Worm (Caenorhabditis elegans) whole organism, L4 larva: ENCODE measurements around the gene Y57A10A.8.

ENCODE experiments used
- F49E8.2 ChIP-seq: sonication (generic microtip); optimal IDR thresholded peaks from 2 replicates; lab custom pipeline; 2016; ENCODE audit warnings: missing compliant biosample characterization, mild to moderate bottlenecking, missing genetic modification characterization, borderline replicate concordance
- R02D3.7 ChIP-seq: fragments of 150-350 bp; sonication (generic microtip); optimal IDR thresholded peaks from 3 replicates; lab custom pipeline; 2014; ENCODE audit warnings: missing biosample characterization, missing genetic modification characterization
- T20F7.1 ChIP-seq: fragments of 200-800 bp; sonication (Bioruptor generic); optimal IDR thresholded peaks from 2 replicates; lab custom pipeline; 2018; ENCODE audit warnings: mild to moderate bottlenecking, missing genetic modification characterization, missing compliant biosample characterization
- T26A8.4 ChIP-seq: fragments of 200-800 bp; sonication (Bioruptor generic); IDR thresholded peaks from 2 replicates; pipeline ENCODE4 v1.3.6; 2022; ENCODE audit warnings: missing genetic modification characterization, missing compliant biosample characterization
- Y105C5A.15 ChIP-seq: fragments of 200-800 bp; sonication (Bioruptor generic); IDR thresholded peaks from 2 replicates; pipeline ENCODE4 v1.3.6; 2022; ENCODE audit warnings: missing genetic modification characterization, missing compliant biosample characterization
- Y48G9A.11 ChIP-seq: fragments of 200-800 bp; sonication (Bioruptor generic); IDR thresholded peaks from 2 replicates; pipeline ENCODE4 v1.3.6; 2022; ENCODE audit warnings: missing genetic modification reagents, missing genetic modification characterization, missing compliant biosample characterization
- Y75B8A.6 ChIP-seq: fragments of 200-800 bp; sonication (Bioruptor generic); IDR thresholded peaks from 2 replicates; pipeline ENCODE4 v1.3.6; 2022; ENCODE audit warnings: missing genetic modification reagents, missing genetic modification characterization, missing compliant biosample characterization
- aha-1 ChIP-seq: fragments of 150-350 bp; peaks from one replicate; lab custom pipeline; 2014; ENCODE audit warnings: missing biosample characterization, missing genetic modification characterization
- arid-1 ChIP-seq: fragments of 200-800 bp; sonication (Bioruptor generic); conservative IDR thresholded peaks from 2 replicates; pipeline ENCODE4 v1.3.6; 2022; ENCODE audit warnings: missing genetic modification reagents, missing genetic modification characterization, missing compliant biosample characterization
- attf-4 ChIP-seq: sonication (generic microtip); optimal IDR thresholded peaks from 3 replicates; lab custom pipeline; 2017; ENCODE audit warnings: missing biosample characterization, missing genetic modification characterization
- ceh-20 ChIP-seq: fragments of 200-800 bp; sonication (Bioruptor generic); IDR thresholded peaks from 2 replicates; pipeline ENCODE4 v1.3.6; 2022; ENCODE audit warnings: missing genetic modification reagents, missing genetic modification characterization, missing compliant biosample characterization
- ceh-28 ChIP-seq: fragments of 150-350 bp; optimal IDR thresholded peaks from 2 replicates; lab custom pipeline; 2014; ENCODE audit warnings: missing biosample characterization, missing genetic modification reagents, missing genetic modification characterization
- cey-2 ChIP-seq: sonication (generic microtip); optimal IDR thresholded peaks from 3 replicates; lab custom pipeline; 2017; ENCODE audit warnings: missing genetic modification characterization, mild to moderate bottlenecking, missing compliant biosample characterization, antibody characterized with exemption, borderline replicate concordance; ENCODE audit not compliant: insufficient read depth
- daf-19 ChIP-seq: fragments of 200-800 bp; sonication (Bioruptor generic); conservative IDR thresholded peaks from 2 replicates; pipeline ENCODE4 v1.3.6; 2022; ENCODE audit warnings: missing genetic modification characterization, missing compliant biosample characterization
- dmd-6 ChIP-seq: fragments of 200-800 bp; sonication (Bioruptor generic); IDR thresholded peaks from 2 replicates; pipeline ENCODE4 v1.3.6; 2022; ENCODE audit warnings: missing genetic modification reagents, missing genetic modification characterization, missing compliant biosample characterization
- dpl-1 ChIP-seq: fragments of 150-350 bp; optimal IDR thresholded peaks from 2 replicates; lab custom pipeline; 2014; ENCODE audit warnings: missing biosample characterization, missing genetic modification reagents, missing genetic modification characterization
- dve-1 ChIP-seq: sonication (generic microtip); optimal IDR thresholded peaks from 2 replicates; lab custom pipeline; 2017; ENCODE audit warnings: antibody characterized with exemption, mild to moderate bottlenecking, missing genetic modification characterization, missing compliant biosample characterization; ENCODE audit not compliant: insufficient read depth
- egl-43 ChIP-seq: fragments of 200-800 bp; sonication (Bioruptor generic); IDR thresholded peaks from 2 replicates; pipeline ENCODE4 v1.3.6; 2022; ENCODE audit warnings: missing genetic modification reagents, missing genetic modification characterization, missing compliant biosample characterization
- gei-8 ChIP-seq: fragments of 200-800 bp; sonication (Bioruptor generic); optimal IDR thresholded peaks from 2 replicates; lab custom pipeline; 2018; ENCODE audit warnings: mild to moderate bottlenecking, missing genetic modification characterization, missing compliant biosample characterization
- hlh-11 ChIP-seq: fragments of 200-800 bp; sonication (Bioruptor generic); optimal IDR thresholded peaks from 2 replicates; lab custom pipeline; 2018; ENCODE audit warnings: mild to moderate bottlenecking, missing genetic modification characterization, missing compliant biosample characterization
- hlh-30 ChIP-seq: sonication (generic microtip); optimal IDR thresholded peaks from 2 replicates; lab custom pipeline; 2017; ENCODE audit warnings: antibody characterized with exemption, mild to moderate bottlenecking, missing genetic modification characterization, missing compliant biosample characterization; ENCODE audit not compliant: insufficient read depth
- lim-7 ChIP-seq: fragments of 200-800 bp; sonication (Bioruptor generic); IDR thresholded peaks from 2 replicates; pipeline ENCODE4 v1.3.6; 2022; ENCODE audit warnings: missing genetic modification characterization, missing compliant biosample characterization
- lin-1 ChIP-seq: fragments of 200-800 bp; sonication (Bioruptor generic); IDR thresholded peaks from 2 replicates; pipeline ENCODE4 v1.3.6; 2022; ENCODE audit warnings: missing genetic modification reagents, missing genetic modification characterization, missing compliant biosample characterization
- lin-15B ChIP-seq: fragments of 150-350 bp; sonication (generic microtip); optimal IDR thresholded peaks from 3 replicates; lab custom pipeline; 2014; ENCODE audit warnings: missing biosample characterization, missing genetic modification characterization
- lin-29 ChIP-seq: fragments of 200-800 bp; sonication (Bioruptor generic); IDR thresholded peaks from 2 replicates; pipeline ENCODE4 v1.3.6; 2022; ENCODE audit warnings: missing genetic modification reagents, missing genetic modification characterization, missing compliant biosample characterization
- lin-38 ChIP-seq: fragments of 200-800 bp; sonication (Bioruptor generic); IDR thresholded peaks from 2 replicates; pipeline ENCODE4 v1.3.6; 2022; ENCODE audit warnings: missing genetic modification reagents, missing genetic modification characterization, missing compliant biosample characterization
- madf-5 ChIP-seq, 2 experiments: fragments of 200-800 bp; sonication (Bioruptor generic); IDR thresholded peaks; 2 replicates each; pipeline ENCODE4 v1.3.6; 2022; ENCODE audit warnings: missing compliant biosample characterization in 2 of 2, missing genetic modification characterization in 2 of 2
- mdl-1 ChIP-seq, 2 experiments: fragments of 150-350 bp in 1 of 2; sonication (generic microtip) in 1 of 2; optimal IDR thresholded peaks; 2 replicates each; lab custom pipeline; 2014 to 2017; ENCODE audit warnings: missing biosample characterization in 2 of 2, missing genetic modification characterization in 2 of 2
- mep-1 ChIP-seq: fragments of 150-350 bp; sonication (generic microtip); optimal IDR thresholded peaks from 3 replicates; lab custom pipeline; 2014; ENCODE audit warnings: missing biosample characterization, missing genetic modification characterization
- mxl-3 ChIP-seq: fragments of 200-800 bp; sonication (Bioruptor generic); optimal IDR thresholded peaks from 2 replicates; lab custom pipeline; 2018; ENCODE audit warnings: mild to moderate bottlenecking, missing genetic modification characterization, missing compliant biosample characterization
- nhr-102 ChIP-seq: sonication (generic microtip); optimal IDR thresholded peaks from 2 replicates; lab custom pipeline; 2016; ENCODE audit warnings: mild to moderate bottlenecking, missing genetic modification characterization, moderate library complexity, missing compliant biosample characterization
- nhr-28 ChIP-seq: fragments of 150-350 bp; optimal IDR thresholded peaks from 2 replicates; lab custom pipeline; 2014; ENCODE audit warnings: missing biosample characterization, missing genetic modification characterization
- nhr-48 ChIP-seq: sonication (generic microtip); optimal IDR thresholded peaks from 2 replicates; lab custom pipeline; 2016; ENCODE audit warnings: mild to moderate bottlenecking, missing genetic modification characterization, missing compliant biosample characterization
- nhr-6 ChIP-seq: fragments of 150-350 bp; optimal IDR thresholded peaks from 2 replicates; lab custom pipeline; 2014; ENCODE audit warnings: missing biosample characterization, missing genetic modification characterization
- nhr-76 ChIP-seq: fragments of 150-350 bp; optimal IDR thresholded peaks from 2 replicates; lab custom pipeline; 2014; ENCODE audit warnings: missing biosample characterization, missing genetic modification characterization
- nhr-77 ChIP-seq: fragments of 150-350 bp; optimal IDR thresholded peaks from 2 replicates; lab custom pipeline; 2014; ENCODE audit warnings: missing biosample characterization, missing genetic modification characterization
- php-3 ChIP-seq: fragments of 200-800 bp; sonication (Bioruptor generic); IDR thresholded peaks from 2 replicates; pipeline ENCODE4 v1.3.6; 2022; ENCODE audit warnings: missing genetic modification reagents, missing genetic modification characterization, missing compliant biosample characterization
- pqm-1 ChIP-seq: sonication (generic microtip); optimal IDR thresholded peaks from 2 replicates; lab custom pipeline; 2017; ENCODE audit warnings: missing biosample characterization, missing genetic modification characterization
- sdz-12 ChIP-seq: fragments of 200-800 bp; sonication (Bioruptor generic); optimal IDR thresholded peaks from 2 replicates; lab custom pipeline; 2018; ENCODE audit warnings: mild to moderate bottlenecking, missing genetic modification characterization, missing compliant biosample characterization
- set-16 ChIP-seq: fragments of 200-800 bp; sonication (Bioruptor generic); IDR thresholded peaks from 2 replicates; pipeline ENCODE4 v1.3.6; 2022; ENCODE audit warnings: missing genetic modification reagents, missing genetic modification characterization, missing compliant biosample characterization
- tra-1 ChIP-seq: fragments of 200-800 bp; sonication (Bioruptor generic); IDR thresholded peaks from 2 replicates; pipeline ENCODE4 v1.3.6; 2022; ENCODE audit warnings: missing genetic modification reagents, missing genetic modification characterization, missing compliant biosample characterization
- unc-62 ChIP-seq, 3 experiments: fragments of 150-350 bp in 1 of 3; sonication (generic microtip); optimal IDR thresholded peaks in 2 of 3; peaks in 1 of 3; 1 replicate in 1 of 3; 2 replicates in 2 of 3; lab custom pipeline; 2014 to 2017; ENCODE audit warnings: missing biosample characterization in 3 of 3, missing genetic modification characterization in 3 of 3, missing genetic modification reagents in 3 of 3, missing genotype in 1 of 3
- zfp-2 ChIP-seq: sonication (generic microtip); optimal IDR thresholded peaks from 2 replicates; lab custom pipeline; 2016; ENCODE audit warnings: mild to moderate bottlenecking, missing genetic modification characterization, missing compliant biosample characterization
- zfp-3 ChIP-seq: fragments of 200-800 bp; sonication (Bioruptor generic); conservative IDR thresholded peaks from 2 replicates; pipeline ENCODE4 v1.3.6; 2022; ENCODE audit warnings: missing genetic modification reagents, missing genetic modification characterization, missing compliant biosample characterization
- zip-2 ChIP-seq: fragments of 150-350 bp; optimal IDR thresholded peaks from 2 replicates; lab custom pipeline; 2014; ENCODE audit warnings: missing biosample characterization, missing genetic modification characterization

Gene Y57A10A.8

DNA sequence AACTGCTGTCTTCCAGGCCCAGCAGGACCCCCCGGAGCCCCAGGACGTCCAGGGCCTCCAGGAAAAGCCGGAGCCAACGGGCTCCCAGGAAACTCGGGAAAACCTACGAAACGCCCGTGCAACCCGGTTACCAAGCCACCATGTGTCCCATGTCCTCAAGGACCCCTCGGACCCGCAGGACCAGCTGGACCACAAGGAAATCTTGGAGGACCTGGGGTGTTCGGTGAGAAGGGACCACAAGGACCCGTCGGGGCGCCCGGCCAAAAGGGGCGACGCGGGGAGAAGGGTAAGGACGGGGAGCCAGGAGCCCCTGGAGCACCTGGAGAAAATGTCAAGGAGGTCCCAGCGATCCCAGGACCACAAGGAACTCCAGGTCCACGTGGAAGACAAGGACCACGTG, 10.8 kb downstream of the Y57A10A.8 start:
- peak; percentile 56; the same call in 1 of the 2 replicates for TF ChIP-seq egl-43 (GFP tag; lab: Robert Waterston, UW)
- no peak for TF ChIP-seq Y48G9A.11 (GFP tag; lab: Robert Waterston, UW)
- TF ChIP-seq set-16 (GFP tag; lab: Robert Waterston, UW) = peak; percentile 97
- peak; percentile 22 for TF ChIP-seq T26A8.4

DNA sequence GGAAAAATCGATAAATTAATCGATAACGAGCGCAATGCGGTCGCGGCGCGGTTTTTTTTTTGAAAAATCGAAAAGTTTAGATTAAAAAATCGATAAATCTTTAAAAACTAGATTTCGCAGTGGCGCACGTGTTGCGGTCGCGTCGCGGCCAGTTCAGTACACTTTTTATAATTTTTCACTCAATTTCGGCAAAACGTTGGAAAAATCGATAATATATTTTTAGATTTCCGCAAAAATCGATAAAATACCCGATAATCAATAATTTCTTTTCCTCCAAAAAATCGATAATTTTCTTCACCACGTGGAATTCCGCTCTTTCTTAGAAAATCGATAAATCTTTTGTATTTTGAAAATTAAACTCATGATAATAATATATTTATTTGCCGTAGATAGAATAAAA, 11.9 kb downstream of the Y57A10A.8 start:
- TF ChIP-seq F49E8.2 (tag; lab: Kevin White, UChicago) (no peak), nhr-77 (tag; lab: Kevin White, UChicago) (no peak), R02D3.7 (tag; lab: Kevin White, UChicago) (no peak), sdz-12 (no peak), cey-2 (no peak), ceh-28 (tag; lab: Kevin White, UChicago) (peak; percentile 93)

DNA sequence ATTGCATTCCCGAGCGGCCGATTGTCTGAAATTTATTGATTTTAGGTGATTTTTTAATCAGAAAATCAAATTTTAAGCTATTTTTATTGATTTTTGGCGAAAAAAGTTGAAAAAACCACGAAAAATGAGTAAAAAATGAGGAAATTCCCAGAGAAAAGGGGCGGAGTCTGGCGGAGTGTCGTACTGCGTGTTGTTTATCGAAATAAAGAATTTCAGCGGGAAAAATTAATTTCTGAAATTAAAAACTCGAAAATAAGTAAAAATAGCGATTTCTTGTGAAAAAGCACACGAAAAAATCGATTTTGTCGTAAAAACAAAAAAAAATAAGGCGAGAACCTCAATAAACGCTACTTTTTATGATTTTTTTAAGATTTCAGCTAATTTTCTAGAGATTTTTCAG, 20.2 kb downstream of the Y57A10A.8 start, which contains the start of gene Y57A10A.13:
Gene Y57A10A.13 (minus strand): TSS at position 46 of the 400 bp plus-strand sequence.
- TF ChIP-seq Y48G9A.11 (GFP tag; lab: Robert Waterston, UW) (peak; percentile 66; the same call in 1 of the 2 replicates), dpl-1 (GFP tag; lab: Kevin White, UChicago) (peak; percentile 77), unc-62 (GFP tag; optimal IDR thresholded peaks at IDR 0.05 in 1 of 2; lab: Kevin White, UChicago) (peak in 1 of 2 experiments; percentile 30), unc-62 (tag; optimal IDR thresholded peaks at IDR 0.05; lab: Kevin White, UChicago) (no peak), lin-15B (no peak)

DNA sequence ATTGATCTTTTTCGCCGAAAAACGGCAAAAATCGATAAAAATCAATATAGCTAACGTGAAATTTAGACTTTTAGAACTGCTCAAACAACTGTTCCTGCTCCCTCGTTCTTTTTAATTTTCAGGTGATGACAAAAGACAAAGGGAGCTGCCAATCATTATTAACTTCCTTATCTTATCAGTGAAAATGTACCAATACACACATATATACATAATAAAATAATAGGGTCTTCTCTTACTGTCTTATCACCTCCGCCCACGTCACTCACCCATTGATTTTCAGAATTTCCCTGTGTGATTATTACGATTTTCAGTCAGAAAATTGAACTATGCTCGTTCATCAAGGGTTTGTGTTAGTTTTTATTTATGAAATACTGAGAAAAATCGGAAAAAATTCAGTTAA, 21.1 kb downstream of the Y57A10A.8 start, which contains the start of gene Y57A10A.14:
Gene Y57A10A.14 (plus strand): TSS at position 228 of the 400 bp plus-strand sequence.
- no peak for TF ChIP-seq Y75B8A.6 (GFP tag; lab: Robert Waterston, UW)
- no peak for TF ChIP-seq attf-4
- TF ChIP-seq mep-1 (tag; lab: Kevin White, UChicago) = peak; percentile 6
- TF ChIP-seq nhr-102 = peak; percentile 55
- peak; percentile 62; the same call in 1 of the 2 replicates for TF ChIP-seq php-3 (GFP tag; lab: Robert Waterston, UW)
- TF ChIP-seq tra-1 (GFP tag; lab: Robert Waterston, UW) = peak; percentile 83
- TF ChIP-seq ceh-28 (tag; lab: Kevin White, UChicago) = peak; percentile 14
- peak; percentile 82 for TF ChIP-seq hlh-11 (tag; lab: Kevin White, UChicago)
- no peak for TF ChIP-seq daf-19 (GFP tag; lab: Robert Waterston, UW)
- no peak for TF ChIP-seq lin-29 (GFP tag; lab: Robert Waterston, UW)
- no peak for TF ChIP-seq arid-1 (GFP tag; lab: Robert Waterston, UW)
- peak; percentile 29 for TF ChIP-seq nhr-48
- peak; percentile 68 for TF ChIP-seq nhr-77 (tag; lab: Kevin White, UChicago)
- no peak for TF ChIP-seq lin-38
- peak; percentile 5 for TF ChIP-seq nhr-76
- no peak for TF ChIP-seq lim-7
- TF ChIP-seq lin-1 (GFP tag; lab: Robert Waterston, UW) = peak; percentile 73
- peak; percentile 92 for TF ChIP-seq dmd-6 (GFP tag; lab: Robert Waterston, UW)
- no peak for TF ChIP-seq Y105C5A.15
- peak; percentile 86 for TF ChIP-seq pqm-1 (tag; lab: Kevin White, UChicago)
- TF ChIP-seq nhr-6 = peak; percentile 51
- peak; percentile 96 for TF ChIP-seq nhr-28 (tag; lab: Kevin White, UChicago)
- TF ChIP-seq ceh-20 = no peak
- no peak for TF ChIP-seq T26A8.4
- TF ChIP-seq mdl-1 (tag; optimal IDR thresholded peaks at IDR 0.05; lab: Kevin White, UChicago) = no peak
- no peak for TF ChIP-seq zfp-3 (GFP tag; lab: Robert Waterston, UW)
- no peak for TF ChIP-seq gei-8 (GFP tag; lab: Kevin White, UChicago)
- TF ChIP-seq cey-2 = no peak
- no peak for TF ChIP-seq aha-1 (tag; lab: Kevin White, UChicago)
- TF ChIP-seq dve-1 (tag; lab: Kevin White, UChicago) = peak; percentile 82
- no peak for TF ChIP-seq zip-2 (tag; lab: Kevin White, UChicago)
- TF ChIP-seq T20F7.1 (GFP tag; lab: Kevin White, UChicago) = peak; percentile 63
- peak; percentile 5 for TF ChIP-seq hlh-30 (tag; lab: Kevin White, UChicago)
- no peak for TF ChIP-seq zfp-2 (tag; lab: Kevin White, UChicago)
- TF ChIP-seq mxl-3 (GFP tag; lab: Kevin White, UChicago) = no peak
- no peak for TF ChIP-seq madf-5 (GFP tag; IDR thresholded peaks at IDR 0.05; lab: Robert Waterston, UW)
